Fruit fly (Drosophila melanogaster): ENCODE results near the gene ChAT.

ChAT gene

DNA sequence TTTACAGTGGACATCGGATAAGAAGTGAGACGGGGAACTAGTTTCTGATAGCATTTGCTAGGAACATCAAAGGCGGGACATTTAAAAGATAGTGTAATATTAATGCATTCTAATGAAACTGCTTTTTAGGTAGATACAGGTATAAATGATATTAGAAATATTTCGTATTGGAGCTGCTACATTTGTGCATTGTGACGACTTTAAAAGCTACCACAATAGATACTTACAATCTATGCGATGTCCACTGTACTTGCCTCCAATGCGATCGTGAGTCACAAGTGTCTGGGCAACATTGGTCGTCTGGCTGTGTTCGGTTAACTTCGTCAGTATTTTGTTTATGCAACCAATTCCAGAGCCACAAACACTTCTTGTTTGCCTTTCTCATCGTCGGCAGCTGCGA, 35.5 kb upstream of the ChAT start (continued):
- TF ChIP-seq Smox (GFP tag; optimal IDR thresholded peaks at IDR 0.05) = no peak
- peak; percentile 65 for TF ChIP-seq CG3919 (GFP tag; optimal IDR thresholded peaks at IDR 0.05)
- no peak for TF ChIP-seq CG9139 (GFP tag; optimal IDR thresholded peaks at IDR 0.05)
- no peak for TF ChIP-seq Sox102F (GFP tag; optimal IDR thresholded peaks at IDR 0.05)
- peak; percentile 60 for TF ChIP-seq net (GFP tag; optimal IDR thresholded peaks at IDR 0.05)
- TF ChIP-seq Eip75B (GFP tag; optimal IDR thresholded peaks at IDR 0.05) = peak; percentile 62
- peak; percentile 34 for TF ChIP-seq CG1621 (tag; optimal IDR thresholded peaks at IDR 0.05)
- TF ChIP-seq CG31627 (GFP tag; optimal IDR thresholded peaks at IDR 0.05) = peak; percentile 62

DNA sequence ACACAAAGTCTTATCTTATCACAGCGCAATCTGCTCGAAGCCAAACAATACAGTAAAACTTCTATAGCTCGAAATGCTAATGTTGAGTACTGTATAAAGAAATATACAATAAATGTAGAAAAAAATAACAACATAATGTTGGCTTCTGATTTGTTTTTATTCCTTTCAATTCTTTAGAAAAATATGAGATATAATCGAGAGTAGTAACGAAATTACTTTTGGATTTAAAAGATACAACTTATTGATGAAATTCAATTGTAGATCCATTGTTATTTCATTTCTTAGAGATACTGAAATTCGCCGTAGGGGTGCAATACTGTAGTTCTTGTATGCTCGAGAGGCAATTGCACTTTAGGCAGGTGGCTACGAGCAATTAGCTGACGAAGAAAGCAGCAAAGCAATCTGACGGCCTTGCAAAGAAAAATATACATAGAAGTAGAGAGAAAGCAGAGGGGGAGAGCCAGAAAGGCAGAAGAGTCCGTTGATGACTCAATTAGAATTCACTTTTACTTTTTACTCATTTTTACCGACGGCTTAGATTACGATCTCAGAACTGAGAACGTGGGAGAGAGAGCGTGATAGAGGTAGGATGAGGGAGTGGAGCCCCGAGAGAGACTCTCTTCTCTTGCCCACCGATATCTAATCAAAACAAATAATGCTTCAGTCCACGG, 34.7 kb upstream of the ChAT start:
- TF ChIP-seq Lpt (GFP tag; optimal IDR thresholded peaks at IDR 0.05) (no peak), achi (GFP tag; optimal IDR thresholded peaks at IDR 0.05) (peak; percentile 51), CG11762 (GFP tag; optimal IDR thresholded peaks at IDR 0.05; ENCODE audit: insufficient read depth) (no peak), Sox14 (GFP tag; optimal IDR thresholded peaks at IDR 0.05) (peak; percentile 37), CG7368 (GFP tag; optimal IDR thresholded peaks at IDR 0.05) (no peak), CG31627 (GFP tag; optimal IDR thresholded peaks at IDR 0.05) (peak; percentile 35), CG6854 (GFP tag; optimal IDR thresholded peaks at IDR 0.05) (no peak), CG4318 (GFP tag; optimal IDR thresholded peaks at IDR 0.05) (no peak), dsx (GFP tag; optimal IDR thresholded peaks at IDR 0.05; ENCODE audit: poor library complexity, severe bottlenecking) (peak; percentile 49), acj6 (GFP tag; optimal IDR thresholded peaks at IDR 0.05) (peak; percentile 30), cyc (GFP tag; optimal IDR thresholded peaks at IDR 0.05) (peak; percentile 44), Eip75B (GFP tag; optimal IDR thresholded peaks at IDR 0.05) (peak; percentile 74), Hr4 (GFP tag; optimal IDR thresholded peaks at IDR 0.05) (no peak), CG1621 (tag; optimal IDR thresholded peaks at IDR 0.05) (no peak), salr (GFP tag; optimal IDR thresholded peaks at IDR 0.05) (peak in 1 of 2 experiments; percentile 54), CG3032 (tag; optimal IDR thresholded peaks at IDR 0.05) (peak; percentile 32), net (GFP tag; optimal IDR thresholded peaks at IDR 0.05) (peak; percentile 0), CG11902 (GFP tag; optimal IDR thresholded peaks at IDR 0.05) (no peak), CG8119 (GFP tag; IDR thresholded peaks at IDR 0.05) (peak; percentile 62), CG8319 (GFP tag; optimal IDR thresholded peaks at IDR 0.05) (peak; percentile 45), CG6163 (GFP tag; IDR thresholded peaks at IDR 0.05) (peak; percentile 58; the same call in 1 of the 3 replicates), CG15336 (GFP tag; IDR thresholded peaks at IDR 0.05) (peak; percentile 68), Smox (GFP tag; optimal IDR thresholded peaks at IDR 0.05) (no peak), Ets21C (GFP tag; optimal IDR thresholded peaks at IDR 0.05) (peak; percentile 38), esn (GFP tag; optimal IDR thresholded peaks at IDR 0.05) (peak; percentile 73), Hr39 (GFP tag; optimal IDR thresholded peaks at IDR 0.05) (peak; percentile 44), CG10631 (GFP tag; optimal IDR thresholded peaks at IDR 0.05) (peak; percentile 58), Hr38 (GFP tag; optimal IDR thresholded peaks at IDR 0.05) (no peak), CG3919 (GFP tag; optimal IDR thresholded peaks at IDR 0.05) (no peak), lz (GFP tag; optimal IDR thresholded peaks at IDR 0.05) (peak; percentile 75), Eip78C (GFP tag) (peak; percentile 95), spab (GFP tag; optimal IDR thresholded peaks at IDR 0.05) (no peak), CG8632 (GFP tag; optimal IDR thresholded peaks at IDR 0.05) (no peak), pdm3 (GFP tag; optimal IDR thresholded peaks at IDR 0.05) (no peak), Gug (GFP tag; IDR thresholded peaks at IDR 0.05) (peak; percentile 51), topi (GFP tag; optimal IDR thresholded peaks at IDR 0.05) (peak; percentile 68), CG16779 (tag; optimal IDR thresholded peaks at IDR 0.05) (no peak), Eip93F (GFP tag; optimal IDR thresholded peaks at IDR 0.05) (no peak), CG6276 (GFP tag; optimal IDR thresholded peaks at IDR 0.05) (no peak), vri (GFP tag; optimal IDR thresholded peaks at IDR 0.05) (peak; percentile 70), CG10669 (GFP tag; optimal IDR thresholded peaks at IDR 0.05) (no peak), svp (GFP tag) (peak; percentile 90), Sox102F (GFP tag; optimal IDR thresholded peaks at IDR 0.05) (no peak), Ets96B (tag; optimal IDR thresholded peaks at IDR 0.05) (no peak), CG6792 (GFP tag; optimal IDR thresholded peaks at IDR 0.05) (peak; percentile 54), eg (GFP tag; IDR thresholded peaks at IDR 0.05) (peak; percentile 55; the same call in 2 of the 3 replicates), ss (GFP tag; optimal IDR thresholded peaks at IDR 0.05) (no peak)
